Worm (Caenorhabditis elegans) whole organism, young adult: ENCODE data around the gene nsph-1.1.

Source experiments
- K11D2.4 ChIP-seq: fragments of 200-800 bp; sonication (Bioruptor generic); IDR thresholded peaks from 2 replicates; pipeline ENCODE4 v1.3.6; 2022; ENCODE audit warnings: missing genetic modification reagents, missing genetic modification characterization, missing compliant biosample characterization
- bed-1 ChIP-seq: fragments of 200-800 bp; sonication (Bioruptor generic); IDR thresholded peaks from 2 replicates; pipeline ENCODE4 v1.3.6; 2022; ENCODE audit warnings: missing genetic modification reagents, missing genetic modification characterization, missing compliant biosample characterization
- snpc-4 ChIP-seq, 5 experiments: fragments of 150-350 bp in 1 of 5; sonication (generic microtip) in 4 of 5; optimal IDR thresholded peaks; 2 replicates each; lab custom pipeline; 2014 to 2018; ENCODE audit warnings: missing genetic modification characterization in 5 of 5, missing biosample characterization in 3 of 5, antibody characterized with exemption in 2 of 5, mild to moderate bottlenecking in 2 of 5, missing compliant biosample characterization in 2 of 5, missing genotype in 2 of 5, moderate library complexity in 2 of 5, missing genetic modification reagents in 1 of 5
- unc-130 ChIP-seq: sonication (generic microtip); optimal IDR thresholded peaks from 2 replicates; lab custom pipeline; 2016; ENCODE audit warnings: missing genetic modification reagents, missing genetic modification characterization, missing compliant biosample characterization

- TF ChIP-seq unc-130 (GFP tag; lab: Kevin White, UChicago) (no peak), K11D2.4 (GFP tag; lab: Robert Waterston, UW) (no peak), bed-1 (GFP tag; lab: Robert Waterston, UW) (no peak), snpc-4 (GFP tag; optimal IDR thresholded peaks at IDR 0.05; lab: Kevin White, UChicago) (no peak), snpc-4 (tag; optimal IDR thresholded peaks at IDR 0.05; lab: Kevin White, UChicago) (no peak)
These were observed 33.1 kb downstream of the nsph-1.1 start for ce11 chrII:8799725-8800124.
